Worm (Caenorhabditis elegans): ENCODE data around the gene R02F2.4.

DNA sequence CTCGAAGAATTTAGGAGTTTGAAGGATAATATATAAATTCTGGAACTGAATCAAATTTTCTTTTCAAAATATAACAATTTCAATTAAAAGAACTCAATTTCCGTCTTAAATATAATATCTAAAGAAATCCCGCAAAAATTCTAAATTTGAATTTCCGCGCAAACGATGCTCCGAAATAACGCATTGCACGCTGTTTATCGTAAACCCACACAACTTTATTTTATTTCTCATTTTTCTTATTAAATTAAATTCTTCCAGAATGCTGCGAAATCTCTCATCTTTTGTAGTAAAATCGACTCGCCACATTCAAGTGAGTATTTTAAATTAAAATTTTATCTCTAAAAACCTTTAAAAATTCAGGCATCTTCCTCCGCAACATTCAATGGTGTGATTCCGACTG is 14.9 kb downstream of the R02F2.4 start, which contains the start of gene R02F2.9:
- TF ChIP-seq ama-1 (optimal IDR thresholded peaks at IDR 0.05) (no peak), nhr-237 (tag; optimal IDR thresholded peaks at IDR 0.05) (no peak), zag-1 (tag; optimal IDR thresholded peaks at IDR 0.05) (no peak)
